Fruit fly (Drosophila melanogaster) Kc167 (cell line): ENCODE measurements around the gene Sld5.

Experiments used
- Sin3A ChIP-seq: fragments of >200 bp; optimal IDR thresholded peaks from 2 replicates; lab custom pipeline; 2018; ENCODE audit warnings: missing external identifiers
- h ChIP-seq: fragments of >200 bp; optimal IDR thresholded peaks from 3 replicates; lab custom pipeline; 2018; ENCODE audit warnings: missing external identifiers
- insv ChIP-seq: fragments of >200 bp; optimal IDR thresholded peaks from 3 replicates; lab custom pipeline; 2018; ENCODE audit warnings: missing external identifiers
- psq ChIP-seq: fragments of >200 bp; optimal IDR thresholded peaks from 2 replicates; lab custom pipeline; 2017; ENCODE audit warnings: missing external identifiers
- ttk ChIP-seq: sonication (Bioruptor generic); optimal IDR thresholded peaks from 2 replicates; lab custom pipeline; 2017; ENCODE audit warnings: missing external identifiers

dm6 chr3R:26024596-26025213 lies 31.6 kb downstream of the Sld5 start:
- TF ChIP-seq Sin3A (lab: Kevin White, UChicago) (no peak), h (lab: Kevin White, UChicago) (no peak), psq (lab: Kevin White, UChicago) (no peak), ttk (lab: Kevin White, UChicago) (no peak), insv (lab: Kevin White, UChicago) (no peak)
